Worm (Caenorhabditis elegans) whole organism, L1 larva: ENCODE measurements around the gene srw-144.
"Not testable (repeated sequence)": the region's sequence is repeated elsewhere in the genome, so short reads cannot be mapped to it uniquely, and the experiment has no call there.

Experiments used
- C04F5.9 ChIP-seq: sonication (generic microtip); optimal IDR thresholded peaks from 2 replicates; lab custom pipeline; 2016; ENCODE audit warnings: missing genetic modification characterization, missing compliant biosample characterization
- C34B4.2 ChIP-seq: sonication (generic microtip); optimal IDR thresholded peaks from 2 replicates; lab custom pipeline; 2017; ENCODE audit warnings: mild to moderate bottlenecking, missing genetic modification characterization, missing compliant biosample characterization
- Y116A8C.19 ChIP-seq: sonication (generic microtip); optimal IDR thresholded peaks from 2 replicates; lab custom pipeline; 2016; ENCODE audit warnings: missing compliant biosample characterization, missing genetic modification characterization, borderline replicate concordance
- alr-1 ChIP-seq: fragments of 200-800 bp; sonication (Bioruptor generic); optimal IDR thresholded peaks from 2 replicates; lab custom pipeline; 2018; ENCODE audit warnings: borderline replicate concordance, mild to moderate bottlenecking, missing genetic modification characterization, missing compliant biosample characterization
- ceh-8 ChIP-seq: fragments of 200-800 bp; sonication (Bioruptor generic); optimal IDR thresholded peaks from 2 replicates; lab custom pipeline; 2018; ENCODE audit warnings: mild to moderate bottlenecking, missing genetic modification characterization, moderate library complexity, missing compliant biosample characterization
- ceh-82 ChIP-seq, 3 experiments: fragments of 150-350 bp in 1 of 3; sonication (generic microtip) in 2 of 3; optimal IDR thresholded peaks; 2 replicates each; lab custom pipeline; 2014 to 2017; ENCODE audit warnings: missing biosample characterization in 3 of 3, missing genetic modification characterization in 3 of 3
- ceh-88 ChIP-seq: fragments of 200-800 bp; sonication (Bioruptor generic); IDR thresholded peaks from 2 replicates; pipeline ENCODE4 v1.3.6; 2022; ENCODE audit warnings: missing genetic modification characterization, missing compliant biosample characterization
- ces-1 ChIP-seq: fragments of 150-350 bp; optimal IDR thresholded peaks from 2 replicates; lab custom pipeline; 2014; ENCODE audit warnings: missing biosample characterization, missing genetic modification reagents, missing genetic modification characterization
- efl-3 ChIP-seq: fragments of 200-800 bp; sonication (Bioruptor generic); optimal IDR thresholded peaks from 2 replicates; lab custom pipeline; 2018; ENCODE audit warnings: mild to moderate bottlenecking, missing genetic modification characterization, missing compliant biosample characterization
- egl-13 ChIP-seq: sonication (generic microtip); optimal IDR thresholded peaks from 2 replicates; lab custom pipeline; 2016; ENCODE audit warnings: missing genotype, missing genetic modification reagents, missing genetic modification characterization, missing compliant biosample characterization
- fkh-10 ChIP-seq: sonication (generic microtip); optimal IDR thresholded peaks from 2 replicates; lab custom pipeline; 2017; ENCODE audit warnings: missing biosample characterization, missing genetic modification reagents, missing genetic modification characterization
- fkh-4 ChIP-seq: sonication (generic microtip); optimal IDR thresholded peaks from 2 replicates; lab custom pipeline; 2016; ENCODE audit warnings: missing compliant biosample characterization, missing genetic modification characterization, borderline replicate concordance
- fkh-8 ChIP-seq: sonication (generic microtip); optimal IDR thresholded peaks from 2 replicates; lab custom pipeline; 2016; ENCODE audit warnings: mild to moderate bottlenecking, missing genetic modification characterization, missing compliant biosample characterization
- grh-1 ChIP-seq: fragments of 200-800 bp; sonication (Bioruptor generic); IDR thresholded peaks from 2 replicates; pipeline ENCODE4 v1.3.6; 2022; ENCODE audit warnings: missing genetic modification reagents, missing genetic modification characterization, missing compliant biosample characterization
- hpl-2 ChIP-seq: fragments of 150-350 bp; optimal IDR thresholded peaks from 2 replicates; lab custom pipeline; 2014; ENCODE audit warnings: missing biosample characterization, missing genetic modification reagents, missing genetic modification characterization
- isw-1 ChIP-seq: fragments of 200-800 bp; sonication (Bioruptor generic); IDR thresholded peaks from 2 replicates; pipeline ENCODE4 v1.3.6; 2022; ENCODE audit warnings: missing genetic modification characterization, missing compliant biosample characterization
- lin-35 ChIP-seq, 2 experiments: fragments of 150-350 bp; optimal IDR thresholded peaks; 2 replicates each; lab custom pipeline; 2014; ENCODE audit warnings: missing biosample characterization in 2 of 2, missing genetic modification characterization in 2 of 2, missing genetic modification reagents in 2 of 2
- mab-9 ChIP-seq: fragments of 200-800 bp; sonication (Bioruptor generic); IDR thresholded peaks from 2 replicates; pipeline ENCODE4 v1.3.6; 2022; ENCODE audit warnings: missing genetic modification reagents, missing genetic modification characterization, missing compliant biosample characterization
- mdl-1 ChIP-seq, 2 experiments: fragments of 150-350 bp; optimal IDR thresholded peaks; 2 replicates each; lab custom pipeline; 2014 to 2017; ENCODE audit warnings: missing biosample characterization in 2 of 2, missing genetic modification characterization in 2 of 2, inconsistent platforms in 1 of 2
- nhr-11 ChIP-seq: fragments of 150-350 bp; optimal IDR thresholded peaks from 2 replicates; lab custom pipeline; 2014; ENCODE audit warnings: missing biosample characterization, missing genetic modification characterization
- nhr-20 ChIP-seq: sonication (generic microtip); optimal IDR thresholded peaks from 2 replicates; lab custom pipeline; 2016; ENCODE audit warnings: mild to moderate bottlenecking, missing genetic modification characterization, missing compliant biosample characterization
- skn-1 ChIP-seq: fragments of 150-350 bp; optimal IDR thresholded peaks from 2 replicates; lab custom pipeline; 2014; ENCODE audit warnings: missing biosample characterization, missing genetic modification characterization
- snpc-4 ChIP-seq: fragments of 150-350 bp; optimal IDR thresholded peaks from 2 replicates; lab custom pipeline; 2014; ENCODE audit warnings: missing biosample characterization, missing genetic modification characterization
- sup-37 ChIP-seq: fragments of 200-800 bp; sonication (Bioruptor generic); optimal IDR thresholded peaks from 2 replicates; lab custom pipeline; 2018; ENCODE audit warnings: mild to moderate bottlenecking, missing genetic modification characterization, missing compliant biosample characterization
- swsn-7 ChIP-seq: sonication (generic microtip); optimal IDR thresholded peaks from 2 replicates; lab custom pipeline; 2016; ENCODE audit warnings: missing genetic modification characterization, missing compliant biosample characterization
- tbx-2 ChIP-seq: sonication (generic microtip); optimal IDR thresholded peaks from 2 replicates; lab custom pipeline; 2016; ENCODE audit warnings: missing genetic modification characterization, missing compliant biosample characterization
- unc-30 ChIP-seq: sonication (generic microtip); optimal IDR thresholded peaks from 2 replicates; lab custom pipeline; 2017; ENCODE audit warnings: missing biosample characterization, missing genetic modification characterization
- unc-62 ChIP-seq: fragments of 150-350 bp; optimal IDR thresholded peaks from 2 replicates; lab custom pipeline; 2014; ENCODE audit warnings: missing biosample characterization, missing genetic modification reagents, missing genetic modification characterization
- unc-98 ChIP-seq: fragments of 200-800 bp; sonication (Bioruptor generic); IDR thresholded peaks from 2 replicates; pipeline ENCODE4 v1.3.6; 2022; ENCODE audit warnings: missing genetic modification characterization, missing compliant biosample characterization
- xbp-1 ChIP-seq: sonication (generic microtip); optimal IDR thresholded peaks from 2 replicates; lab custom pipeline; 2016; ENCODE audit warnings: missing genetic modification characterization, missing compliant biosample characterization
- zip-4 ChIP-seq: fragments of 200-800 bp; sonication (Bioruptor generic); optimal IDR thresholded peaks from 2 replicates; lab custom pipeline; 2018; ENCODE audit warnings: mild to moderate bottlenecking, missing genetic modification characterization, moderate library complexity, missing compliant biosample characterization

Gene srw-144

ce11 chrV:2958202-2958601 lies 2.6 kb downstream of the srw-144 start, which contains the start of gene srw-142:
Gene srw-142, minus strand, starts transcription at chrV:2958302.
- TF ChIP-seq isw-1 (GFP tag; lab: Robert Waterston, UW) (no peak), Y116A8C.19 (tag; lab: Kevin White, UChicago) (no peak)

ce11 chrV:2955342-2955741 lies 5.5 kb downstream of the srw-144 start, which contains the start of gene srh-248:
Gene srh-248, minus strand, starts transcription at chrV:2955442.
- not testable (repeated sequence) for TF ChIP-seq sup-37; Y116A8C.19 (tag; lab: Kevin White, UChicago); efl-3 (GFP tag; lab: Kevin White, UChicago)

ce11 chrV:2952102-2952501 lies 8.7 kb downstream of the srw-144 start, which contains the start of gene srw-122:
Gene srw-122, minus strand, starts transcription at chrV:2952202.
- TF ChIP-seq unc-62 (GFP tag; lab: Kevin White, UChicago); alr-1; lin-35 (GFP tag; optimal IDR thresholded peaks at IDR 0.05; lab: Kevin White, UChicago): not testable (repeated sequence)
- TF ChIP-seq, all 84 proteins: peak for 0; not testable (repeated sequence) for 84

- TF ChIP-seq ceh-82 (tag; optimal IDR thresholded peaks at IDR 0.05; lab: Kevin White, UChicago) (no peak), unc-30 (no peak), sup-37 (no peak), C04F5.9 (tag; lab: Kevin White, UChicago) (no peak), unc-98 (GFP tag; lab: Robert Waterston, UW) (no peak), mdl-1 (tag; optimal IDR thresholded peaks at IDR 0.05; lab: Kevin White, UChicago) (no peak), nhr-20 (tag; lab: Kevin White, UChicago) (no peak), fkh-8 (no peak), nhr-11 (tag; lab: Kevin White, UChicago) (no peak), isw-1 (GFP tag; lab: Robert Waterston, UW) (no peak), mab-9 (GFP tag; lab: Robert Waterston, UW) (no peak), ces-1 (GFP tag; lab: Kevin White, UChicago) (no peak)
Measured at ce11 chrV:2945602-2946001, 15.2 kb downstream of the srw-144 start, which contains the start of gene srh-87. Gene srh-87, minus strand, starts transcription at chrV:2945702.

ce11 chrV:2943859-2944258 lies 16.9 kb downstream of the srw-144 start, which contains the start of gene srw-137:
Gene srw-137, minus strand, starts transcription at chrV:2943959.
- TF ChIP-seq zip-4 (GFP tag; lab: Kevin White, UChicago) (no peak), fkh-4 (tag; lab: Kevin White, UChicago) (no peak), hpl-2 (no peak), Y116A8C.19 (tag; lab: Kevin White, UChicago) (no peak), efl-3 (GFP tag; lab: Kevin White, UChicago) (no peak), egl-13 (tag; lab: Kevin White, UChicago) (no peak), ceh-8 (GFP tag; lab: Kevin White, UChicago) (no peak), xbp-1 (tag; lab: Kevin White, UChicago) (no peak), snpc-4 (tag; lab: Kevin White, UChicago) (no peak), swsn-7 (tag; lab: Kevin White, UChicago) (no peak), lin-35 (GFP tag; optimal IDR thresholded peaks at IDR 0.05; lab: Kevin White, UChicago) (no peak), ceh-88 (GFP tag; lab: Robert Waterston, UW) (no peak), skn-1 (no peak), grh-1 (GFP tag; lab: Robert Waterston, UW) (no peak)

ce11 chrV:2942247-2942646 lies 18.5 kb downstream of the srw-144 start:
- TF ChIP-seq C34B4.2 (no peak), fkh-8 (no peak), isw-1 (GFP tag; lab: Robert Waterston, UW) (no peak), unc-30 (no peak), fkh-10 (no peak), tbx-2 (tag; lab: Kevin White, UChicago) (no peak)
